ENCODE assay signal across 2 worm cellular contexts in genomic region chrII:6827388-6827787, ce11.
TF ChIP-seq lines count a peak whose summit lies in the region.

No protein-coding gene starts in this region.

TF ChIP-seq in whole organism, L1 larva, 84 proteins besides CTCF, POLR2A, EP300 and RAD21 (continued from another document):
- TF ChIP-seq mab-9 (GFP tag; IDR thresholded peaks at IDR 0.05; lab: Robert Waterston, UW) (no peak), swsn-7 (tag; optimal IDR thresholded peaks at IDR 0.05; lab: Kevin White, UChicago) (peak; percentile 18), F16B12.6 (tag; optimal IDR thresholded peaks at IDR 0.05; lab: Kevin White, UChicago) (no peak), nhr-19 (GFP tag; conservative IDR thresholded peaks at IDR 0.05; lab: Robert Waterston, UW) (peak; percentile 71), efl-1 (optimal IDR thresholded peaks at IDR 0.05; lab: Kevin White, UChicago) (peak; percentile 27 to 36), efl-1 (GFP tag; optimal IDR thresholded peaks at IDR 0.05 in 1 of 2; lab: Kevin White, UChicago) (peak in 1 of 2 experiments; percentile 60), ceh-8 (GFP tag; optimal IDR thresholded peaks at IDR 0.05; lab: Kevin White, UChicago) (no peak), elt-3 (tag; optimal IDR thresholded peaks at IDR 0.05; lab: Kevin White, UChicago) (peak in 4 of 6 experiments; percentile 1 to 68 (median 34)), lin-14 (GFP tag; optimal IDR thresholded peaks at IDR 0.05; lab: Kevin White, UChicago) (peak; percentile 96), mep-1 (tag; optimal IDR thresholded peaks at IDR 0.05; lab: Kevin White, UChicago) (peak; percentile 79), elt-2 (tag; optimal IDR thresholded peaks at IDR 0.05; lab: Kevin White, UChicago) (peak; percentile 5), vab-15 (tag; optimal IDR thresholded peaks at IDR 0.05; lab: Kevin White, UChicago) (peak; percentile 30), ceh-82 (tag; optimal IDR thresholded peaks at IDR 0.05; lab: Kevin White, UChicago) (peak in 2 of 3 experiments; percentile 6 to 45), egl-13 (tag; optimal IDR thresholded peaks at IDR 0.05; lab: Kevin White, UChicago) (peak; percentile 6), unc-30 (tag; optimal IDR thresholded peaks at IDR 0.05; lab: Kevin White, UChicago) (no peak), ces-1 (GFP tag; optimal IDR thresholded peaks at IDR 0.05; lab: Kevin White, UChicago) (no peak), irx-1 (tag; optimal IDR thresholded peaks at IDR 0.05; lab: Kevin White, UChicago) (peak; percentile 60), blmp-1 (tag; optimal IDR thresholded peaks at IDR 0.05; lab: Kevin White, UChicago) (peak; percentile 84), skn-1 (tag; optimal IDR thresholded peaks at IDR 0.05; lab: Kevin White, UChicago) (no peak), egl-27 (tag; optimal IDR thresholded peaks at IDR 0.05; lab: Kevin White, UChicago) (peak in 1 of 2 experiments; percentile 26), lin-35 (GFP tag; optimal IDR thresholded peaks at IDR 0.05; lab: Kevin White, UChicago) (peak; percentile 18 to 25), lsy-2 (tag; optimal IDR thresholded peaks at IDR 0.05; lab: Kevin White, UChicago) (peak; percentile 58 to 77), nhr-11 (tag; optimal IDR thresholded peaks at IDR 0.05; lab: Kevin White, UChicago) (peak; percentile 23), xbp-1 (tag; optimal IDR thresholded peaks at IDR 0.05; lab: Kevin White, UChicago) (peak; percentile 16), pax-3 (tag; optimal IDR thresholded peaks at IDR 0.05; lab: Kevin White, UChicago) (no peak), unc-62 (GFP tag; optimal IDR thresholded peaks at IDR 0.05; lab: Kevin White, UChicago) (no peak), nhr-20 (tag; optimal IDR thresholded peaks at IDR 0.05; lab: Kevin White, UChicago) (peak; percentile 76), fkh-8 (tag; optimal IDR thresholded peaks at IDR 0.05; lab: Kevin White, UChicago) (peak; percentile 35), nhr-77 (tag; optimal IDR thresholded peaks at IDR 0.05; lab: Kevin White, UChicago) (peak; percentile 20), tbx-2 (tag; optimal IDR thresholded peaks at IDR 0.05; lab: Kevin White, UChicago) (peak; percentile 72), snu-23 (GFP tag; optimal IDR thresholded peaks at IDR 0.05; lab: Kevin White, UChicago) (peak; percentile 58)
TF ChIP-seq in whole organism, L1 larva: peak in this region for 35.

TF ChIP-seq in whole organism, L3 larva, 47 proteins besides CTCF, POLR2A, EP300 and RAD21 (continued from another document):
- TF ChIP-seq skn-1 (tag; optimal IDR thresholded peaks at IDR 0.05; lab: Kevin White, UChicago), result no peak
- no peak for TF ChIP-seq pqm-1 (tag; optimal IDR thresholded peaks at IDR 0.05; lab: Kevin White, UChicago)
- TF ChIP-seq eor-1 (tag; optimal IDR thresholded peaks at IDR 0.05; lab: Kevin White, UChicago), result no peak
- no peak for TF ChIP-seq ceh-9 (tag; optimal IDR thresholded peaks at IDR 0.05; lab: Kevin White, UChicago)
- TF ChIP-seq snpc-4 (tag; optimal IDR thresholded peaks at IDR 0.05; lab: Kevin White, UChicago), result peak; percentile 25
- TF ChIP-seq ZK546.5 (tag; optimal IDR thresholded peaks at IDR 0.05; lab: Kevin White, UChicago), result no peak
- peak; percentile 35 for TF ChIP-seq unc-62 (GFP tag; optimal IDR thresholded peaks at IDR 0.05; lab: Kevin White, UChicago)
- peak; percentile 43 for TF ChIP-seq nhr-43 (tag; optimal IDR thresholded peaks at IDR 0.05; lab: Kevin White, UChicago; ENCODE audit: poor library complexity, severe bottlenecking)
- TF ChIP-seq jun-1 (tag; optimal IDR thresholded peaks at IDR 0.05; lab: Kevin White, UChicago), result peak; percentile 53
- TF ChIP-seq nfya-1 (tag; optimal IDR thresholded peaks at IDR 0.05; lab: Kevin White, UChicago; ENCODE audit: insufficient read depth), result peak; percentile 61
- no peak for TF ChIP-seq mdl-1 (tag; optimal IDR thresholded peaks at IDR 0.05; lab: Kevin White, UChicago)
- TF ChIP-seq ztf-11 (tag; optimal IDR thresholded peaks at IDR 0.05; lab: Kevin White, UChicago), result no peak
- peak; percentile 54 for TF ChIP-seq pha-4 (tag; optimal IDR thresholded peaks at IDR 0.05; lab: Kevin White, UChicago)
- no peak for TF ChIP-seq tbx-2 (tag; optimal IDR thresholded peaks at IDR 0.05; lab: Kevin White, UChicago)
- peak; percentile 34 for TF ChIP-seq elt-2 (tag; optimal IDR thresholded peaks at IDR 0.05; lab: Kevin White, UChicago)
